Fruit fly (Drosophila melanogaster) whole organism, pupa: Measurements from ENCODE around the gene LManII.

Experiments
- CG13204 ChIP-seq: fragments of 200-800 bp; sonication (Bioruptor generic); optimal IDR thresholded peaks from 2 replicates; lab custom pipeline; 2018; ENCODE audit warnings: missing biosample characterization, mild to moderate bottlenecking, missing genetic modification characterization, moderate library complexity
- CG34367 ChIP-seq: fragments of 200-800 bp; sonication (Bioruptor generic); optimal IDR thresholded peaks from 2 replicates; lab custom pipeline; 2018; ENCODE audit warnings: missing biosample characterization, mild to moderate bottlenecking, missing genetic modification characterization
- rn ChIP-seq: fragments of 200-800 bp; sonication (Bioruptor generic); IDR thresholded peaks from 2 replicates; pipeline ENCODE4 v1.3.6; 2022; ENCODE audit warnings: missing biosample characterization, missing genetic modification characterization

- TF ChIP-seq CG13204 (GFP tag; lab: Kevin White, UChicago) (no peak), rn (GFP tag; lab: Robert Waterston, UW) (no peak), CG34367 (tag; lab: Kevin White, UChicago) (no peak)
Observed at dm6 chr2L:10474815-10475214, 17.4 kb downstream of the LManII start.
